Worm (Caenorhabditis elegans): ENCODE results near the gene C03G5.14.

- TF ChIP-seq flt-1 (GFP tag; IDR thresholded peaks at IDR 0.05) (no peak), ref-1 (GFP tag; conservative IDR thresholded peaks at IDR 0.05) (no peak)
Observed at ce11 chrX:8536791-8537190, 15.1 kb downstream of the C03G5.14 start, which contains the start of gene nspc-3.

Measured in whole organism, midembryonic.